Worm (Caenorhabditis elegans) whole organism, young adult: Measurements from ENCODE around the gene attf-2.

ENCODE experiments used
- B0035.1 ChIP-seq: sonication (generic microtip); optimal IDR thresholded peaks from 2 replicates; lab custom pipeline; 2016; ENCODE audit warnings: missing genetic modification characterization, mild to moderate bottlenecking, missing compliant biosample characterization, missing genotype, missing genetic modification reagents
- ceh-100 ChIP-seq: fragments of 200-800 bp; sonication (Bioruptor generic); IDR thresholded peaks from 2 replicates; pipeline ENCODE4 v1.3.6; 2022; ENCODE audit warnings: missing genetic modification reagents, missing genetic modification characterization, missing compliant biosample characterization
- ceh-40 ChIP-seq: fragments of 200-800 bp; sonication (Bioruptor generic); IDR thresholded peaks from 2 replicates; pipeline ENCODE4 v1.3.6; 2022; ENCODE audit warnings: missing genetic modification characterization, missing compliant biosample characterization
- him-1 ChIP-seq: sonication (generic microtip); optimal IDR thresholded peaks from 2 replicates; lab custom pipeline; 2016; ENCODE audit warnings: missing genotype, missing genetic modification reagents, missing genetic modification characterization, missing compliant biosample characterization
- lsy-27 ChIP-seq: sonication (generic microtip); optimal IDR thresholded peaks from 2 replicates; lab custom pipeline; 2017; ENCODE audit warnings: missing genetic modification characterization, mild to moderate bottlenecking, missing compliant biosample characterization, antibody characterized with exemption, missing genotype, borderline replicate concordance; ENCODE audit not compliant: insufficient read depth
- mcd-1 ChIP-seq: fragments of 200-800 bp; sonication (Bioruptor generic); IDR thresholded peaks from 2 replicates; pipeline ENCODE4 v1.3.6; 2022; ENCODE audit warnings: missing genetic modification reagents, missing genetic modification characterization, missing compliant biosample characterization
- pha-4 ChIP-seq: fragments of 150-350 bp; sonication (generic microtip); optimal IDR thresholded peaks from 2 replicates; lab custom pipeline; 2014; ENCODE audit warnings: missing biosample characterization, missing genetic modification reagents, missing genetic modification characterization
- sdz-38 ChIP-seq: sonication (generic microtip); optimal IDR thresholded peaks from 2 replicates; lab custom pipeline; 2016; ENCODE audit warnings: missing genotype, missing genetic modification characterization, missing compliant biosample characterization

DNA sequence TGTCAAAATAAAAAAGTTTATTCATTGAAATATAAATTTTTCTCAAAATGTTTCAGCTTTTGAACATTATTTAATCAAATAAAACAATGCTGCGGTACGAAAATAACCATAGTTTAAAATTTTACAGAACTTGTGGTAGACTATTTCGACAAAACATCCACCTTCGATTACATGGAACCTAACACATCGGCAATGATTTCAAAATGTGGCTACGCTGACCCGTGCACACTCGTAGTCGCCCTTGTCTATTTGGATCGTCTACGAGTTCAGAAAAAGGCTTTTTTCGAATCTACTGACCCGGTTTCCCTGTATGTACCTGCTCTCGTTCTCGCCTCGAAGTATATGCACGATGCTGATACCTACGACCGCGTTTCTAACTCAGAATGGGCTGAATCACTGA lies 1.1 kb upstream of the attf-2 start:
- TF ChIP-seq pha-4: no peak
- no peak for TF ChIP-seq B0035.1 (tag; lab: Kevin White, UChicago)
- no peak for TF ChIP-seq mcd-1 (GFP tag; lab: Robert Waterston, UW)
- TF ChIP-seq sdz-38: no peak
- no peak for TF ChIP-seq lsy-27
- 0 out of 2 replicates have a peak, but pooled peaks have one; percentile 3 for TF ChIP-seq ceh-40 (GFP tag; lab: Robert Waterston, UW)
- TF ChIP-seq him-1 (tag; lab: Kevin White, UChicago): no peak
- TF ChIP-seq ceh-100 (GFP tag; lab: Robert Waterston, UW): no peak
